Worm (Caenorhabditis elegans): ENCODE results near the gene C17F4.7.
"Not testable (repeated sequence)": the region's sequence is repeated elsewhere in the genome, so short reads cannot be mapped to it uniquely, and the experiment has no call there.

DNA sequence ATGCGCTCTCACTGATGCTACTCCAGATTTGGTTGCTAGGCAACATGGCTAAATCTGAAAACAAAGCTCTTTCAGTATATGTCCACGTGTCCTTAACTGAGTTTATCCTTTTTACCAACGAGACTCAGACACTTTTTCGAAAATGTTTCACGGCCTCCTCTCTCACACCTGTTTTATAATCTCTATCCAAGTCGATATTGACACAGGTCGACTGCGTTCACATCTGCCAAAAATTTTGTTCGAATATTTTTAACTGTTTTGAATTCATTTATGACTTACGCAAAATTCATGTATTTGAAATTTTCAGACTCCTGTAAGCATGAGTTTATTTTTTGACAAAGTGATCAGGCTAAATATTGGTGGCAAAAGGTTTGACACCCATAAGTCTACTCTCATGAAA, 30.1 kb downstream of the C17F4.7 start, which contains the start of gene ZC239.3:
- TF ChIP-seq ceh-88 (GFP tag; IDR thresholded peaks at IDR 0.05); pag-3 (tag; optimal IDR thresholded peaks at IDR 0.05; ENCODE audit: borderline replicate concordance, insufficient read depth); fkh-10 (GFP tag; optimal IDR thresholded peaks at IDR 0.05); ceh-90 (tag; optimal IDR thresholded peaks at IDR 0.05); Y116A8C.19 (tag; optimal IDR thresholded peaks at IDR 0.05; ENCODE audit: borderline replicate concordance); unc-62 (GFP tag; optimal IDR thresholded peaks at IDR 0.05); ztf-11 (tag; optimal IDR thresholded peaks at IDR 0.05); nhr-28 (tag; optimal IDR thresholded peaks at IDR 0.05); ceh-82 (tag; optimal IDR thresholded peaks at IDR 0.05); lin-39 (tag; optimal IDR thresholded peaks at IDR 0.05); sup-37 (GFP tag; optimal IDR thresholded peaks at IDR 0.05); ces-1 (GFP tag; optimal IDR thresholded peaks at IDR 0.05): not testable (repeated sequence)
